Worm (Caenorhabditis elegans) whole organism, young adult: Measurements from ENCODE around the gene gpc-1.

Experiments
- C17E4.6 ChIP-seq: fragments of 200-800 bp; sonication (Bioruptor generic); IDR thresholded peaks from 2 replicates; pipeline ENCODE4 v1.3.6; 2022; ENCODE audit warnings: missing genetic modification reagents, missing genetic modification characterization, missing compliant biosample characterization
- F10E7.11 ChIP-seq: sonication (generic microtip); optimal IDR thresholded peaks from 2 replicates; lab custom pipeline; 2017; ENCODE audit warnings: mild to moderate bottlenecking, missing genetic modification characterization, moderate library complexity, missing compliant biosample characterization
- F23B12.7 ChIP-seq: sonication (generic microtip); optimal IDR thresholded peaks from 2 replicates; lab custom pipeline; 2017; ENCODE audit warnings: missing genetic modification characterization, mild to moderate bottlenecking, missing compliant biosample characterization, antibody characterized with exemption, moderate library complexity; ENCODE audit not compliant: insufficient read depth
- F33H1.4 ChIP-seq: fragments of 200-800 bp; sonication (Bioruptor generic); IDR thresholded peaks from 2 replicates; pipeline ENCODE4 v1.3.6; 2022; ENCODE audit warnings: missing genetic modification reagents, missing genetic modification characterization, missing compliant biosample characterization
- K11D2.4 ChIP-seq: fragments of 200-800 bp; sonication (Bioruptor generic); IDR thresholded peaks from 2 replicates; pipeline ENCODE4 v1.3.6; 2022; ENCODE audit warnings: missing genetic modification reagents, missing genetic modification characterization, missing compliant biosample characterization
- T07F8.4 ChIP-seq: sonication (generic microtip); optimal IDR thresholded peaks from 2 replicates; lab custom pipeline; 2016; ENCODE audit warnings: mild to moderate bottlenecking, missing genetic modification characterization, moderate library complexity, missing compliant biosample characterization
- Y53G8AR.9 ChIP-seq: fragments of 200-800 bp; sonication (Bioruptor generic); conservative IDR thresholded peaks from 2 replicates; pipeline ENCODE4 v1.3.6; 2022; ENCODE audit warnings: missing genetic modification reagents, missing genetic modification characterization, missing compliant biosample characterization
- Y79H2A.3 ChIP-seq: fragments of 200-800 bp; sonication (Bioruptor generic); conservative IDR thresholded peaks from 2 replicates; pipeline ENCODE4 v1.3.6; 2022; ENCODE audit warnings: missing genetic modification reagents, missing genetic modification characterization, missing compliant biosample characterization
- ama-1 ChIP-seq, 3 experiments: fragments of 150-350 bp in 1 of 3; sonication (generic microtip) in 2 of 3; optimal IDR thresholded peaks; 2 replicates each; lab custom pipeline; 2014 to 2018; ENCODE audit warnings: missing biosample characterization in 2 of 3, missing genetic modification characterization in 2 of 3, missing genetic modification reagents in 2 of 3
- cebp-1 ChIP-seq, 2 experiments: fragments of 200-800 bp in 1 of 2; sonication (Bioruptor generic) in 1 of 2; sonication (generic microtip) in 1 of 2; IDR thresholded peaks in 1 of 2; optimal IDR thresholded peaks in 1 of 2; 2 replicates each; pipeline versions ENCODE4 v1.3.6 to Lab custom; 2017 to 2022; ENCODE audit warnings: missing compliant biosample characterization in 2 of 2, missing genetic modification characterization in 2 of 2, mild to moderate bottlenecking in 1 of 2, missing genetic modification reagents in 1 of 2, moderate library complexity in 1 of 2
- ceh-91 ChIP-seq: fragments of 200-800 bp; sonication (Bioruptor generic); IDR thresholded peaks from 2 replicates; pipeline ENCODE4 v1.3.6; 2022; ENCODE audit warnings: missing genetic modification reagents, missing genetic modification characterization, missing compliant biosample characterization
- chd-7 ChIP-seq: sonication (generic microtip); optimal IDR thresholded peaks from 2 replicates; lab custom pipeline; 2016; ENCODE audit warnings: mild to moderate bottlenecking, missing genetic modification characterization, moderate library complexity, missing compliant biosample characterization
- efl-1 ChIP-seq: fragments of 150-350 bp; optimal IDR thresholded peaks from 2 replicates; lab custom pipeline; 2014; ENCODE audit warnings: missing biosample characterization, missing genetic modification reagents, missing genetic modification characterization
- egl-18 ChIP-seq: fragments of 200-800 bp; sonication (Bioruptor generic); IDR thresholded peaks from 2 replicates; pipeline ENCODE4 v1.3.6; 2022; ENCODE audit warnings: missing genetic modification reagents, missing genetic modification characterization, missing compliant biosample characterization
- hrde-1 ChIP-seq: sonication (generic microtip); optimal IDR thresholded peaks from 2 replicates; lab custom pipeline; 2016; ENCODE audit warnings: missing genetic modification characterization, mild to moderate bottlenecking, missing compliant biosample characterization, moderate library complexity, missing genotype, missing genetic modification reagents, borderline replicate concordance
- let-526 ChIP-seq: fragments of 200-800 bp; sonication (Bioruptor generic); IDR thresholded peaks from 2 replicates; pipeline ENCODE4 v1.3.6; 2022; ENCODE audit warnings: missing genetic modification reagents, missing genetic modification characterization, missing compliant biosample characterization
- let-607 ChIP-seq, 2 experiments: fragments of 200-800 bp in 1 of 2; sonication (Bioruptor generic) in 1 of 2; sonication (generic microtip) in 1 of 2; optimal IDR thresholded peaks; 2 replicates each; lab custom pipeline; 2016 to 2018; ENCODE audit warnings: mild to moderate bottlenecking in 2 of 2, missing compliant biosample characterization in 2 of 2, missing genetic modification characterization in 2 of 2, moderate library complexity in 2 of 2, missing genotype in 1 of 2
- madf-3 ChIP-seq: fragments of 200-800 bp; sonication (Bioruptor generic); IDR thresholded peaks from 2 replicates; pipeline ENCODE4 v1.3.6; 2022; ENCODE audit warnings: missing genetic modification reagents, missing genetic modification characterization, missing compliant biosample characterization
- mcd-1 ChIP-seq: fragments of 200-800 bp; sonication (Bioruptor generic); IDR thresholded peaks from 2 replicates; pipeline ENCODE4 v1.3.6; 2022; ENCODE audit warnings: missing genetic modification reagents, missing genetic modification characterization, missing compliant biosample characterization
- mes-4 ChIP-seq: sonication (generic microtip); optimal IDR thresholded peaks from 2 replicates; lab custom pipeline; 2016; ENCODE audit warnings: missing genotype, missing genetic modification characterization, missing compliant biosample characterization
- nhr-179 ChIP-seq: sonication (generic microtip); optimal IDR thresholded peaks from 2 replicates; lab custom pipeline; 2016; ENCODE audit warnings: mild to moderate bottlenecking, missing genetic modification characterization, missing compliant biosample characterization
- pbrm-1 ChIP-seq: fragments of 200-800 bp; sonication (Bioruptor generic); IDR thresholded peaks from 2 replicates; pipeline ENCODE4 v1.3.6; 2022; ENCODE audit warnings: missing genetic modification reagents, missing genetic modification characterization, missing compliant biosample characterization
- rcor-1 ChIP-seq: fragments of 200-800 bp; sonication (Bioruptor generic); IDR thresholded peaks from 2 replicates; pipeline ENCODE4 v1.3.6; 2022; ENCODE audit warnings: missing genetic modification reagents, missing genetic modification characterization, missing compliant biosample characterization
- repo-1 ChIP-seq: sonication (generic microtip); optimal IDR thresholded peaks from 2 replicates; lab custom pipeline; 2017; ENCODE audit warnings: mild to moderate bottlenecking, missing genetic modification characterization, missing compliant biosample characterization
- snpc-1.3 ChIP-seq: sonication (generic microtip); optimal IDR thresholded peaks from 2 replicates; lab custom pipeline; 2017; ENCODE audit warnings: missing genetic modification characterization, mild to moderate bottlenecking, missing compliant biosample characterization, antibody characterized with exemption, moderate library complexity, missing genotype, missing genetic modification reagents; ENCODE audit not compliant: insufficient read depth
- tbp1 ChIP-seq: fragments of 200-800 bp; sonication (Bioruptor generic); optimal IDR thresholded peaks from 2 replicates; lab custom pipeline; 2018; ENCODE audit warnings: mild to moderate bottlenecking, missing genetic modification characterization, missing compliant biosample characterization
- xnd-1 ChIP-seq: sonication (generic microtip); optimal IDR thresholded peaks from 2 replicates; lab custom pipeline; 2016; ENCODE audit warnings: missing genotype, missing genetic modification reagents, missing genetic modification characterization, missing compliant biosample characterization
- zfh-2 ChIP-seq: fragments of 200-800 bp; sonication (Bioruptor generic); conservative IDR thresholded peaks from 2 replicates; pipeline ENCODE4 v1.3.6; 2022; ENCODE audit warnings: missing genetic modification reagents, missing genetic modification characterization, missing compliant biosample characterization
- ztf-28 ChIP-seq: fragments of 200-800 bp; sonication (Bioruptor generic); IDR thresholded peaks from 2 replicates; pipeline ENCODE4 v1.3.6; 2022; ENCODE audit warnings: missing genetic modification reagents, missing genetic modification characterization, missing compliant biosample characterization
- ztf-3 ChIP-seq: fragments of 200-800 bp; sonication (Bioruptor generic); optimal IDR thresholded peaks from 2 replicates; lab custom pipeline; 2018; ENCODE audit warnings: mild to moderate bottlenecking, missing genetic modification characterization, missing compliant biosample characterization

The gpc-1 gene

ce11 chrX:12915693-12916092 lies 30.9 kb upstream of the gpc-1 start:
- TF ChIP-seq mes-4: no peak
- no peak for TF ChIP-seq C17E4.6 (GFP tag; lab: Robert Waterston, UW)
- TF ChIP-seq let-526: no peak
- TF ChIP-seq ceh-91 (GFP tag; lab: Robert Waterston, UW): no peak
- no peak for TF ChIP-seq madf-3 (GFP tag; lab: Robert Waterston, UW)
- no peak for TF ChIP-seq F33H1.4
- TF ChIP-seq snpc-1.3 (tag; lab: Kevin White, UChicago): no peak
- no peak for TF ChIP-seq F10E7.11 (tag; lab: Kevin White, UChicago)
- TF ChIP-seq pbrm-1 (GFP tag; lab: Robert Waterston, UW): no peak
- no peak for TF ChIP-seq Y79H2A.3 (GFP tag; lab: Robert Waterston, UW)
- TF ChIP-seq rcor-1 (GFP tag; lab: Robert Waterston, UW): no peak
- TF ChIP-seq ztf-28 (GFP tag; lab: Robert Waterston, UW): no peak
- TF ChIP-seq F23B12.7 (tag; lab: Kevin White, UChicago): no peak
- TF ChIP-seq repo-1: no peak
- TF ChIP-seq Y53G8AR.9 (GFP tag; lab: Robert Waterston, UW): no peak
- TF ChIP-seq mcd-1 (GFP tag; lab: Robert Waterston, UW): no peak

- TF ChIP-seq K11D2.4 (no peak), nhr-179 (tag; lab: Kevin White, UChicago) (no peak), ama-1 (optimal IDR thresholded peaks at IDR 0.05; lab: Kevin White, UChicago) (peak; percentile 16), ama-1 (GFP tag; optimal IDR thresholded peaks at IDR 0.05; lab: Kevin White, UChicago) (no peak), tbp1 (GFP tag; lab: Kevin White, UChicago) (no peak), T07F8.4 (tag; lab: Kevin White, UChicago) (no peak), let-607 (tag; optimal IDR thresholded peaks at IDR 0.05; lab: Kevin White, UChicago) (no peak), xnd-1 (tag; lab: Kevin White, UChicago) (no peak)
Observed at ce11 chrX:12915058-12915457, 30.3 kb upstream of the gpc-1 start.

DNA sequence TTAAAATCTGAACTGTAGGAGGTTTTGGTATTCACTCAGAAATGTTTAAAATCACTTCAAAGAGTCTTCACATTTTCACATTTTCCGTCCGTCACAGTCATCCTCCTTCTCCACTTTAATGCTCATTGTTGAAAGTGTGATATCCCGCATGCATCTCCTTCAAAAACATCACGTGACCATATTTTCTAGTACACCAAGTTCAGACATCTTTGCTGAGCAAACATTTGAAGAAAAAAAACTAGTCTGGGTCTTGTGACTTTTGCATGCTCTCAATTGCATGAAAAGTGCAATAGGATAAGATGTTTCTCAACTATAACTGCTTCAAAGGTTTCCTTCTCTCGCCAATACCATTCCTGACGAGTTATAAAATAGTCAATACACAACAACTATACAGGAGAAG lies 29.4 kb upstream of the gpc-1 start:
- no peak for TF ChIP-seq cebp-1 (GFP tag; IDR thresholded peaks at IDR 0.05; lab: Robert Waterston, UW)
- peak; percentile 12 for TF ChIP-seq cebp-1 (tag; optimal IDR thresholded peaks at IDR 0.05; lab: Kevin White, UChicago)
- no peak for TF ChIP-seq hrde-1 (tag; lab: Kevin White, UChicago)
- TF ChIP-seq F10E7.11 (tag; lab: Kevin White, UChicago): no peak
- no peak for TF ChIP-seq ztf-3 (GFP tag; lab: Kevin White, UChicago)
- TF ChIP-seq, all 124 proteins: peak for 1

DNA sequence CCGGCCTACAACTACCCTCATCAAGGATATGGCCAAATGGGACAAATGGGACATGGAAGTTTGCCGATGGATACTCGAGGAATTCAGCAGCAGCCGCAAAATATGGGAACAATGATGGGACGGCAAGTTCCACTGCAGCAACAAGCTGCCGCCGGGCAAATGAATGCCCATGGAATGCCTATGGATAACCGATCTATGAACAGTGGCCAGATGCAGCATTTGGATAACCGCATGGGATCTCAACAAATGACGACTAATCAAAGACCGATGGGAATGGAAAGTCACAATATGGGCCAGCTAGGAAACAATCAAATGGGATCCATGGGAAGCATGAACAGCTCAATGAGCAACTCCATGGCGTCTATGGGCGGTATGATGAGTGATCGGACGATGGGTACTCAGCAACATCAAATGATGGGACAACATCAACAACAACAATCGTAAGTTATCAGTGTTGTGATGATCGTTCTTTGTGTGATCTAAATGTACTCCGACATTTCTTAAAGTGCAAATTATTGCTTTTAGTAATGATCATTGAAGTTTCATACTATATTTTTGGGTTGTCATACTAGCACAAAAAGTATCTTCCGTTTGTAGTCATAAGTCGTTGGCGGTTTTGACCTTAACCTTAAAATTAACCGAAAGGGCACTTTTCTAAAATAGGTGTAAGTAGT lies 28.7 kb upstream of the gpc-1 start:
- TF ChIP-seq mcd-1 (GFP tag; lab: Robert Waterston, UW) (no peak), zfh-2 (0 out of 2 replicates have a peak, but pooled peaks have one; percentile 43), chd-7 (peak; percentile 37)

ce11 chrX:12912435-12912834 lies 27.6 kb upstream of the gpc-1 start:
- TF ChIP-seq efl-1: no peak
- TF ChIP-seq egl-18 (GFP tag; lab: Robert Waterston, UW): 0 out of 2 replicates have a peak, but pooled peaks have one; percentile 23
